Worm (Caenorhabditis elegans) whole organism, L1 larva: ENCODE measurements around the gene smcr-8.

Experiments
- unc-62 ChIP-seq: fragments of 150-350 bp; optimal IDR thresholded peaks from 2 replicates; lab custom pipeline; 2014; ENCODE audit warnings: missing biosample characterization, missing genetic modification reagents, missing genetic modification characterization
- ztf-4 ChIP-seq: fragments of 150-350 bp; optimal IDR thresholded peaks from 2 replicates; lab custom pipeline; 2014; ENCODE audit warnings: missing biosample characterization, missing genetic modification characterization

- TF ChIP-seq ztf-4 (tag; lab: Kevin White, UChicago) (no peak), unc-62 (GFP tag; lab: Kevin White, UChicago) (no peak)
Measured at ce11 chrIII:5047740-5048139, 48.6 kb downstream of the smcr-8 start, which contains the start of gene C45G9.5.
